Worm (Caenorhabditis elegans): Measurements from ENCODE around the gene mig-38.

Gene mig-38

DNA sequence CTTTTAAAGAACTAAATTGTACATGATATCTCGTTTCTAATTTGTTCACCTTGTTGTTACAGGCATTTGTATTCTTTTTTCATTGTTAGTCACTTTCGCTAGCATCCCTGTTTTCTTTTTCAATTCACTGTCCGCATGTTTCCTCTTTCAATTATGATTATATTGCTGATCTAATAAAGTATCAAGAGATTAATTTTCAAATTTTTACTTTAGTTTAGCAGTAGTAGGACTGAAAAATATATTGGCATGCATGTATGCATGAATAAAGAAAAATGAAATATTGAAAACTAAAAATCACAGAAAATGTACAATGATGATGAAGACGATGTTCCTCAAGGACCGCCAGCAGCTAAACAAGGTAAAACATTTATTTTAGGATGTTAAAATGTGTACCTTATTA, 44.0 kb downstream of the mig-38 start, which contains the start of gene rbm-17:
TSS of gene rbm-17 (plus strand) at position 301 of the 400 bp plus-strand sequence.
- TF ChIP-seq aha-1 (tag) (peak; percentile 43), lsy-2 (tag; optimal IDR thresholded peaks at IDR 0.05) (peak in 1 of 2 experiments; percentile 9), ama-1 (optimal IDR thresholded peaks at IDR 0.05) (no peak), unc-62 (GFP tag; optimal IDR thresholded peaks at IDR 0.05 in 1 of 2) (peak in 1 of 2 experiments; percentile 1), unc-62 (tag; optimal IDR thresholded peaks at IDR 0.05) (no peak)

DNA sequence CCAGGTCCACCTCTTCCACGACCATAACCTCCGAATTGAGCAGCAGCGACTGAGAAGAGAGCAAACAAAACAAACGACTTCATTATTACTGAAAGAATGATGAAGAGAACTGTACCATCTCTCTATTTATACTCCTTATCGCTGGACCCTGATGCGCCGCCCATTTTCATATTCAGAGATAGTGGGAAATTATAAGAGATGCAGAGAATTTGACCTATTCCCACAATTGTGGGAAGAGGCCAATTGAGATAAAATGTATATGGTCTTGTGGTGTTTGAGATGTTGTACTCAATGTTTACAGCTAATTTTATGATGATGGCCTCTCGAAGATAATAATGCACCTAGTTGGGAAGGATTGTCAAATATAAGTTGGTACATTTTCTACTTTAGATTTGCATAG, 46.9 kb downstream of the mig-38 start, which contains the start of gene ttr-50:
TSS of gene ttr-50 (minus strand) at position 101 of the 400 bp plus-strand sequence.
- TF ChIP-seq lsy-2 (tag; optimal IDR thresholded peaks at IDR 0.05) (no peak), zip-2 (tag; optimal IDR thresholded peaks at IDR 0.05) (no peak), spr-3 (GFP tag; optimal IDR thresholded peaks at IDR 0.05) (no peak), zfp-3 (GFP tag; conservative IDR thresholded peaks at IDR 0.05) (no peak), ces-1 (GFP tag; optimal IDR thresholded peaks at IDR 0.05) (no peak)

DNA sequence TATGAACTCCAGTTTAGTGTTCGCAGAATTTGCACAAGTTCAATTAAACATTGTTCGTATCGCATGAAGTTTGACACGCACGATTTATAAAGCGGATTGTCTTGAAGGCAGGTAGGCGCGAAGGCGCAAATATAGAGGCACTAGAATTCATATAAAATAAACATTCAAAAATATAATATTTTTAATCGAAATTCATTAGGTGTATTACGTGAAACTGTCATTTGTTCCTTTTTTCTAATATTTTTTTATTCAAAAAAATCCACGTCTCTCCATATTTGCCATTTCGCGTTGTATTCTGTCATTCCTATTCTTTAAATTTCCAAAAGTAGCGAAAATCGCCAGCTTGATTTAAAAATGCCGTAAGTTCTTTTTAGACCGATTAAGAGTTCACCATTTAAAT, 47.8 kb downstream of the mig-38 start, which contains the start of gene ZK809.1:
TSS of gene ZK809.1 (plus strand) at position 301 of the 400 bp plus-strand sequence.
- no peak for TF ChIP-seq ZK546.5 (tag; optimal IDR thresholded peaks at IDR 0.05)
- TF ChIP-seq spr-1 (tag; optimal IDR thresholded peaks at IDR 0.05) = no peak
- TF ChIP-seq ctbp-1 (GFP tag; IDR thresholded peaks at IDR 0.05) = no peak
- TF ChIP-seq unc-39 (tag; optimal IDR thresholded peaks at IDR 0.05) = no peak
- TF ChIP-seq lin-39 (tag; optimal IDR thresholded peaks at IDR 0.05) = no peak
- no peak for TF ChIP-seq attf-4 (tag; optimal IDR thresholded peaks at IDR 0.05)
- TF ChIP-seq cey-2 (tag; optimal IDR thresholded peaks at IDR 0.05; ENCODE audit: borderline replicate concordance, insufficient read depth) = no peak
- no peak for TF ChIP-seq tra-1 (GFP tag; IDR thresholded peaks at IDR 0.05)
- TF ChIP-seq vab-7 (GFP tag; IDR thresholded peaks at IDR 0.05) = no peak

DNA sequence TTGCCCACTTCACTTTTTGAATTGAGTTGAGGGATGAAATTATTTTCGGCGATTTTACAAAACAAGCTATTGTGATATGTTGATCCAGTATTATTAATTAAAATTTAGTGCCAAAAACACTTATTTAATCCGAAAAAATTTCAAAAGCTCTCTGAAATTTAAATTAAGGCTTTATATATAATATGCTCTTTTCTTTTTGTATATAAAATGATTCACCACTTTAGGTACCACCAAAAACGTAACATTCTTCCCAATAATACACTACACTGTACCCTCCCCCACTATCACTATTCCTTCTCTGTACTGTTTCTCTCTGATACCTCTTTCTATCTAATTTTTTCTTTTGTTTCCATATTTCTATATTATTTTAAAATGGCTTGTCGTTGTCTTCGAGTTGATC, 49.8 kb downstream of the mig-38 start, which contains the start of gene prx-2:
TSS of gene prx-2 (plus strand) at position 301 of the 400 bp plus-strand sequence.
- no peak for TF ChIP-seq ceh-28 (tag; optimal IDR thresholded peaks at IDR 0.05)
- no peak for TF ChIP-seq ctbp-1 (GFP tag; IDR thresholded peaks at IDR 0.05)
- TF ChIP-seq spr-3 (GFP tag; optimal IDR thresholded peaks at IDR 0.05) = no peak
- TF ChIP-seq ces-1 (GFP tag; optimal IDR thresholded peaks at IDR 0.05) = no peak

DNA sequence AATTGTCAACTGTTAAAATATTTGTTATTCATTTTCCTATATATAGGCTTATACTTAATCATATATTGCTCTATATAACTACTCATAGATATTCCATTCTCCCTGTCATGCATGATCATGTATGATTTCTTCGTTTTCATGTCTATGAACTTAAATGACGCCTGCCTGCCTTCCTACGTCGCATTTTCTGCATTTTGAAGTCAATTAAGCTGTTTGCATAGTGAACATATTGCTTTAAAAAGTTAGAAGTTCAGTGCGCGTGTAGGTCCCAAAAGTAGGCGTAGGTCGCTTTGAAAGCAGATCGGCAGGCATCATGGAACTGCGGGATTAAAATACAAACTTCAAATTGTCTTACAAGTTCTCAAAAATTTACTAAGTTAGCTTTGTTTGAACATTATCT, 50.7 kb downstream of the mig-38 start:
- TF ChIP-seq Y48G9A.11 (GFP tag; IDR thresholded peaks at IDR 0.05) = no peak
- TF ChIP-seq lsy-2 (tag; optimal IDR thresholded peaks at IDR 0.05) = peak in 1 of 2 experiments; percentile 53
- TF ChIP-seq daf-16 (GFP tag; optimal IDR thresholded peaks at IDR 0.05) = peak in 1 of 2 experiments; percentile 33
- no peak for TF ChIP-seq daf-16 (tag; optimal IDR thresholded peaks at IDR 0.05)
- TF ChIP-seq tra-1 (GFP tag; IDR thresholded peaks at IDR 0.05) = 0 out of 2 replicates have a peak, but pooled peaks have one; percentile 37
- TF ChIP-seq ama-1 (optimal IDR thresholded peaks at IDR 0.05) = peak; percentile 0
- peak in 1 of 2 experiments; percentile 53 for TF ChIP-seq unc-62 (GFP tag; optimal IDR thresholded peaks at IDR 0.05 in 1 of 2)
- no peak for TF ChIP-seq unc-62 (tag; optimal IDR thresholded peaks at IDR 0.05)
- TF ChIP-seq ztf-11 (tag; optimal IDR thresholded peaks at IDR 0.05) = no peak
- no peak for TF ChIP-seq zfp-2 (tag; optimal IDR thresholded peaks at IDR 0.05)
- 0 out of 2 replicates have a peak, but pooled peaks have one; percentile 24 for TF ChIP-seq ctbp-1 (GFP tag; IDR thresholded peaks at IDR 0.05)

DNA sequence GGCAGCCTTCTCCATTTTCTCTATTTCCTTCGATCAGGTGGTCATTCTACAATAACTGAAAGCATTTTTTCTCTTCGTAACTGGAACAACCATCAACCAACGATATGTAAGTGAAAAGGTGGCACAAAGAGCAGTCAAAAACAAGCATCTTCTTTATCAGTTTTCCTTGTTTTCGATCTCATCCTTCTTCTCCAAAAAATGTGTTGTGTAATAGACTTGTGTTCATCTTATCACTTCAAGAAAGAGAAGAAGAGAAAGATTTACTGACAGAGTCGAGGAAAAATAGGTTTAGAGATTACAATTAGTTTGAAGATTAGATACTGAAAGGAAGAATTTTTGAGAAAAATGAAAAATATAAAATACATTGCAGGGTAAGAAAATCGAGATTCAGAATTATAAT, 51.3 kb downstream of the mig-38 start:
- TF ChIP-seq cey-2 (tag; optimal IDR thresholded peaks at IDR 0.05; ENCODE audit: borderline replicate concordance, insufficient read depth) (no peak), nhr-28 (tag; optimal IDR thresholded peaks at IDR 0.05) (peak; percentile 2), duxl-1 (tag; optimal IDR thresholded peaks at IDR 0.05; ENCODE audit: poor library complexity) (no peak), dve-1 (tag; optimal IDR thresholded peaks at IDR 0.05; ENCODE audit: insufficient read depth) (peak; percentile 39), unc-62 (GFP tag; optimal IDR thresholded peaks at IDR 0.05 in 1 of 2) (peak in 1 of 2 experiments; percentile 92), unc-62 (tag; optimal IDR thresholded peaks at IDR 0.05) (no peak), daf-16 (GFP tag; optimal IDR thresholded peaks at IDR 0.05) (no peak), daf-16 (tag; optimal IDR thresholded peaks at IDR 0.05) (peak; percentile 86)

DNA sequence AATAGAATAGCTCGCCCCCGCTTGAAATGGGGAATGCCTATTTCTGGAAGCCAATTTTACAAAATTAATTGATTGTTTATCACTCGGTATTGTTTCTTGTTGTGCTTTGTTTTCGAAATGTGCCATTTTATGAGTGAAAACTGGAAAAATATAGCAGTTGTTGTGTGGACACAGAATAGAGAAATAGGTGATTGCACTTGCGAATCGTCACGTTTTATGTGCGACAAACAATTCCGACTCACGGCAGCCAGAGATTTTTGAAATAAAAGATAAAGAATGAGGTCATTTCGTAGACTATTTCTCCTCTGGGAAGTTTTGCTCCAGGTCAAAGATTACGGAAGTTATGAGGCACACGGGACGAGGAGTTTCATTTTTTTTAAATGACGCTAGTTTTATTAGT, 52.9 kb downstream of the mig-38 start:
- TF ChIP-seq daf-8 (GFP tag; IDR thresholded peaks at IDR 0.05) (no peak), jun-1 (tag; optimal IDR thresholded peaks at IDR 0.05) (no peak), dve-1 (tag; optimal IDR thresholded peaks at IDR 0.05; ENCODE audit: insufficient read depth) (peak; percentile 48), fkh-10 (GFP tag; optimal IDR thresholded peaks at IDR 0.05) (no peak), egl-27 (tag; optimal IDR thresholded peaks at IDR 0.05) (no peak), daf-16 (GFP tag; optimal IDR thresholded peaks at IDR 0.05) (peak in 1 of 2 experiments; percentile 77), daf-16 (tag; optimal IDR thresholded peaks at IDR 0.05) (peak; percentile 74), nhr-6 (tag; optimal IDR thresholded peaks at IDR 0.05) (no peak), zag-1 (tag; optimal IDR thresholded peaks at IDR 0.05) (no peak), lin-38 (GFP tag; IDR thresholded peaks at IDR 0.05) (no peak), hlh-11 (tag; optimal IDR thresholded peaks at IDR 0.05) (peak; percentile 9), ZK546.5 (tag; optimal IDR thresholded peaks at IDR 0.05) (no peak), zfp-3 (GFP tag; conservative IDR thresholded peaks at IDR 0.05) (no peak)
